Worm (Caenorhabditis elegans): ENCODE results near the gene srx-45.

The srx-45 gene

ce11 chrIII:9255801-9256200 is 50.7 kb downstream of the srx-45 start:
- TF ChIP-seq hsf-1 (GFP tag; IDR thresholded peaks at IDR 0.05) (no peak), nhr-80 (tag; optimal IDR thresholded peaks at IDR 0.05) (peak; percentile 79), snpc-1.1 (tag; optimal IDR thresholded peaks at IDR 0.05; ENCODE audit: insufficient read depth) (no peak), cebp-1 (GFP tag; IDR thresholded peaks at IDR 0.05) (peak; percentile 39; the same call in 1 of the 2 replicates), cebp-1 (tag; optimal IDR thresholded peaks at IDR 0.05) (no peak)

DNA sequence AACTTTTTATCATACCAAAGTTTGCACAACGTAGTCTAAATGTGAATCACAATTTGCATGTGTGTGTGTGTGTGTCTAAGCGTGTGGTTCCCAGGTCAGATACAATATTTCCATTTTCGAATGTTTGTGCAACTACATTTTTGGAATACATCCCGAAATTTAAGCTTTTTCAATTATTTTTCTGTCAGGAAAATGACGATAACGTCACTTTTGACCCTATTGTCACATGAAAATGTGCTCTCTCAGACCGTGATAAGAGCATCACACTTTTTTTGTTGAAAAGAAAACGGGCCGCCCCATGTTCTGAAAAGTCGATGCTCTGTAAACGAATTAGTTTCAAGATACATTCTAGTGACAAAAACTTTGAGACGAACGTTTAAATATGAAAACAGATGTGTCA is 51.5 kb downstream of the srx-45 start:
- no peak for TF ChIP-seq F22D6.2 (tag; optimal IDR thresholded peaks at IDR 0.05)
- peak; percentile 69 for TF ChIP-seq nhr-80 (tag; optimal IDR thresholded peaks at IDR 0.05)
- TF ChIP-seq ztf-18 (tag; optimal IDR thresholded peaks at IDR 0.05) = no peak
